Fruit fly (Drosophila melanogaster) whole organism, embryonic: ENCODE results near the gene CG10486.
A peak's percentile ranks its signal among the peaks of the same experiment; 100 is the strongest.

Experiments
- Ada2b ChIP-seq: fragments of 200-800 bp; sonication (Bioruptor generic); IDR thresholded peaks from 2 replicates; pipeline ENCODE4 v1.3.6; 2022; ENCODE audit warnings: missing biosample characterization, missing genetic modification characterization
- Asciz ChIP-seq: fragments of 200-800 bp; sonication (Bioruptor generic); optimal IDR thresholded peaks from 2 replicates; lab custom pipeline; 2017; ENCODE audit warnings: missing biosample characterization, mild to moderate bottlenecking, missing genetic modification characterization, missing genetic modification reagents
- Atf3 ChIP-seq: fragments of 200-800 bp; sonication (Bioruptor generic); optimal IDR thresholded peaks from 3 replicates; lab custom pipeline; 2016; ENCODE audit warnings: missing biosample characterization, missing genetic modification characterization
- CG11247 ChIP-seq: fragments of 200-800 bp; sonication (Bioruptor generic); IDR thresholded peaks from 2 replicates; pipeline ENCODE4 v1.3.6; 2022; ENCODE audit warnings: missing biosample characterization, missing genetic modification characterization
- CG11560 ChIP-seq: fragments of 200-800 bp; sonication (Bioruptor generic); IDR thresholded peaks from 3 replicates; pipeline ENCODE4 v1.3.6; 2022; ENCODE audit warnings: missing biosample characterization, missing genetic modification characterization
- CG13296 ChIP-seq: fragments of 200-800 bp; sonication (Bioruptor generic); optimal IDR thresholded peaks from 3 replicates; lab custom pipeline; 2018; ENCODE audit warnings: missing biosample characterization, mild to moderate bottlenecking, missing genetic modification characterization
- CG14710 ChIP-seq: fragments of 200-800 bp; sonication (Bioruptor generic); optimal IDR thresholded peaks from 3 replicates; lab custom pipeline; 2019; ENCODE audit warnings: missing biosample characterization, mild to moderate bottlenecking, missing genetic modification characterization, moderate library complexity
- CG1602 ChIP-seq: fragments of 200-800 bp; sonication (Bioruptor generic); optimal IDR thresholded peaks from 3 replicates; lab custom pipeline; 2016; ENCODE audit warnings: missing biosample characterization, missing genetic modification characterization
- CG1647 ChIP-seq: fragments of 200-800 bp; sonication (Bioruptor generic); optimal IDR thresholded peaks from 3 replicates; lab custom pipeline; 2016; ENCODE audit warnings: missing biosample characterization, missing genetic modification characterization
- CG17186 ChIP-seq: fragments of 200-800 bp; sonication (Bioruptor generic); optimal IDR thresholded peaks from 3 replicates; lab custom pipeline; 2017; ENCODE audit warnings: missing biosample characterization, missing genetic modification reagents, missing genetic modification characterization
- CG1792 ChIP-seq: fragments of 200-800 bp; sonication (Bioruptor generic); optimal IDR thresholded peaks from 2 replicates; lab custom pipeline; 2016; ENCODE audit warnings: missing biosample characterization, missing genetic modification characterization
- CG18599 ChIP-seq: fragments of 200-800 bp; sonication (Bioruptor generic); optimal IDR thresholded peaks from 3 replicates; lab custom pipeline; 2017; ENCODE audit warnings: missing biosample characterization, missing genetic modification characterization, mild to moderate bottlenecking, moderate library complexity, missing genetic modification reagents
- CG2199 ChIP-seq: fragments of 200-800 bp; sonication (Bioruptor generic); IDR thresholded peaks from 3 replicates; pipeline ENCODE4 v1.3.6; 2022; ENCODE audit warnings: missing biosample characterization, missing genetic modification characterization
- CG2889 ChIP-seq: fragments of 200-800 bp; sonication (Bioruptor generic); IDR thresholded peaks from 3 replicates; pipeline ENCODE4 v1.3.6; 2022; ENCODE audit warnings: missing biosample characterization, missing genetic modification characterization
- CG3065 ChIP-seq: fragments of 200-800 bp; sonication (Bioruptor generic); optimal IDR thresholded peaks from 2 replicates; lab custom pipeline; 2016; ENCODE audit warnings: missing biosample characterization, missing genetic modification characterization
- CG31365 ChIP-seq: fragments of 200-800 bp; sonication (Bioruptor generic); optimal IDR thresholded peaks from 2 replicates; lab custom pipeline; 2018; ENCODE audit warnings: missing biosample characterization, mild to moderate bottlenecking, missing genetic modification characterization
- CG3726 ChIP-seq: fragments of 200-800 bp; sonication (Bioruptor generic); IDR thresholded peaks from 3 replicates; pipeline ENCODE4, ENCODE4 v1.3.6; 2022; ENCODE audit warnings: missing biosample characterization, missing genetic modification characterization
- CG3847 ChIP-seq: fragments of 200-800 bp; sonication (Bioruptor generic); IDR thresholded peaks from 2 replicates; pipeline ENCODE4 v1.3.6; 2022; ENCODE audit warnings: missing biosample characterization, missing genetic modification characterization
- CG4617 ChIP-seq: fragments of 200-800 bp; sonication (Bioruptor generic); optimal IDR thresholded peaks from 3 replicates; lab custom pipeline; 2016; ENCODE audit warnings: missing biosample characterization, missing genetic modification characterization, borderline replicate concordance
- CG4820 ChIP-seq: fragments of 200-800 bp; sonication (Bioruptor generic); optimal IDR thresholded peaks from 3 replicates; lab custom pipeline; 2016; ENCODE audit warnings: missing biosample characterization, missing genetic modification characterization
- CG7271 ChIP-seq: fragments of 200-800 bp; sonication (Bioruptor generic); optimal IDR thresholded peaks from 2 replicates; lab custom pipeline; 2018; ENCODE audit warnings: missing biosample characterization, mild to moderate bottlenecking, missing genetic modification characterization, moderate library complexity
- CG7745 ChIP-seq: fragments of 200-800 bp; sonication (Bioruptor generic); optimal IDR thresholded peaks from 2 replicates; lab custom pipeline; 2018; ENCODE audit warnings: missing biosample characterization, mild to moderate bottlenecking, missing genetic modification characterization, moderate library complexity
- CG9817 ChIP-seq: fragments of 200-800 bp; sonication (Bioruptor generic); optimal IDR thresholded peaks from 2 replicates; lab custom pipeline; 2018; ENCODE audit warnings: missing biosample characterization, mild to moderate bottlenecking, missing genetic modification characterization, moderate library complexity
- Fer3 ChIP-seq: fragments of 200-800 bp; sonication (Bioruptor generic); optimal IDR thresholded peaks from 2 replicates; lab custom pipeline; 2018; ENCODE audit warnings: missing biosample characterization, mild to moderate bottlenecking, missing genetic modification characterization, moderate library complexity
- Gug ChIP-seq: fragments of 200-800 bp; sonication (Bioruptor generic); IDR thresholded peaks from 4 replicates; pipeline ENCODE4 v1.3.6; 2022; ENCODE audit warnings: missing biosample characterization, missing genetic modification characterization
- HLH4C ChIP-seq: fragments of 200-800 bp; sonication (Bioruptor generic); IDR thresholded peaks from 3 replicates; pipeline ENCODE4 v1.3.6; 2022; ENCODE audit warnings: missing biosample characterization, missing genetic modification characterization; ENCODE audit not compliant: partially characterized antibody
- Mad ChIP-seq: fragments of 200-800 bp; sonication (Bioruptor generic); optimal IDR thresholded peaks from 2 replicates; lab custom pipeline; 2016; ENCODE audit warnings: missing biosample characterization, missing genetic modification characterization
- Mes4 ChIP-seq: fragments of 200-800 bp; sonication (Bioruptor generic); optimal IDR thresholded peaks from 2 replicates; lab custom pipeline; 2016; ENCODE audit warnings: missing biosample characterization, missing genetic modification characterization
- NC2α ChIP-seq: fragments of 200-800 bp; sonication (Bioruptor generic); optimal IDR thresholded peaks from 2 replicates; lab custom pipeline; 2016; ENCODE audit warnings: missing biosample characterization, missing genetic modification characterization
- Pdp1 ChIP-seq, 2 experiments: fragments of 200-800 bp; sonication (Bioruptor generic); optimal IDR thresholded peaks; 3 replicates each; lab custom pipeline; 2016; ENCODE audit warnings: missing biosample characterization in 2 of 2, missing genetic modification characterization in 2 of 2, mild to moderate bottlenecking in 1 of 2, moderate library complexity in 1 of 2
- Ptx1 ChIP-seq: fragments of 200-800 bp; sonication (Bioruptor generic); IDR thresholded peaks from 2 replicates; pipeline ENCODE4 v1.3.6; 2022; ENCODE audit warnings: missing biosample characterization, missing genetic modification characterization
- Rfx ChIP-seq: fragments of 200-800 bp; sonication (Bioruptor generic); IDR thresholded peaks from 2 replicates; pipeline ENCODE4 v1.3.6; 2022; ENCODE audit warnings: missing biosample characterization, missing genetic modification characterization
- Six4 ChIP-seq: fragments of 200-800 bp; sonication (Bioruptor generic); optimal IDR thresholded peaks from 2 replicates; lab custom pipeline; 2016; ENCODE audit warnings: missing biosample characterization, missing genetic modification characterization
- ab ChIP-seq: fragments of 200-800 bp; sonication (Bioruptor generic); optimal IDR thresholded peaks from 2 replicates; lab custom pipeline; 2016; ENCODE audit warnings: missing biosample characterization, missing genetic modification characterization
- al ChIP-seq: fragments of 200-800 bp; sonication (Bioruptor generic); IDR thresholded peaks from 2 replicates; pipeline ENCODE4 v1.3.6; 2022; ENCODE audit warnings: missing biosample characterization, missing genetic modification characterization
- dati ChIP-seq: fragments of 200-800 bp; sonication (Bioruptor generic); IDR thresholded peaks from 2 replicates; pipeline ENCODE4 v1.3.6; 2022; ENCODE audit warnings: missing biosample characterization, missing genetic modification characterization
- dysf ChIP-seq: fragments of 200-800 bp; sonication (Bioruptor generic); IDR thresholded peaks from 3 replicates; pipeline ENCODE4 v1.3.6; 2022; ENCODE audit warnings: missing biosample characterization, missing genetic modification characterization
- fd3F ChIP-seq: fragments of 200-800 bp; sonication (Bioruptor generic); optimal IDR thresholded peaks from 2 replicates; lab custom pipeline; 2018; ENCODE audit warnings: missing biosample characterization, mild to moderate bottlenecking, missing genetic modification characterization, moderate library complexity
- gcm2 ChIP-seq: fragments of 200-800 bp; sonication (Bioruptor generic); optimal IDR thresholded peaks from 2 replicates; lab custom pipeline; 2016; ENCODE audit warnings: missing biosample characterization, missing genetic modification characterization
- jumu ChIP-seq: fragments of 200-800 bp; sonication (Bioruptor generic); optimal IDR thresholded peaks from 3 replicates; lab custom pipeline; 2016; ENCODE audit warnings: missing biosample characterization, missing genetic modification characterization
- phol ChIP-seq: fragments of 200-800 bp; sonication (Bioruptor generic); optimal IDR thresholded peaks from 3 replicates; lab custom pipeline; 2018; ENCODE audit warnings: missing biosample characterization, mild to moderate bottlenecking, missing genetic modification characterization, moderate library complexity
- rib ChIP-seq: fragments of 200-800 bp; sonication (Bioruptor generic); IDR thresholded peaks from 2 replicates; pipeline ENCODE4 v1.3.6; 2022; ENCODE audit warnings: missing biosample characterization, missing genetic modification characterization
- sc ChIP-seq, 3 experiments: fragments of >200 bp in 2 of 3; fragments of 200-800 bp in 1 of 3; sonication (Bioruptor generic) in 1 of 3; optimal IDR thresholded peaks; 2 replicates in 2 of 3; 3 replicates in 1 of 3; lab custom pipeline; 2017; ENCODE audit warnings: mild to moderate bottlenecking in 1 of 3, missing biosample characterization in 1 of 3, missing genetic modification characterization in 1 of 3, missing genetic modification reagents in 1 of 3
- sens ChIP-seq: fragments of 200-800 bp; sonication (Bioruptor generic); peaks from one replicate; lab custom pipeline; 2016; ENCODE audit warnings: missing biosample characterization, missing genetic modification characterization
- seq ChIP-seq: fragments of 200-800 bp; sonication (Bioruptor generic); IDR thresholded peaks from 2 replicates; pipeline ENCODE4 v1.3.6; 2022; ENCODE audit warnings: missing biosample characterization, missing genetic modification characterization
- tin ChIP-seq: fragments of 200-800 bp; sonication (Bioruptor generic); optimal IDR thresholded peaks from 3 replicates; lab custom pipeline; 2016; ENCODE audit warnings: missing biosample characterization, missing genetic modification characterization
- toy ChIP-seq: fragments of 200-800 bp; sonication (Bioruptor generic); IDR thresholded peaks from 2 replicates; pipeline ENCODE4 v1.3.6; 2022; ENCODE audit warnings: missing biosample characterization, missing genetic modification characterization
- usp ChIP-seq: fragments of >200 bp; optimal IDR thresholded peaks from 2 replicates; lab custom pipeline; 2017; ENCODE audit warnings: missing biosample characterization, missing genetic modification characterization
- vvl ChIP-seq: fragments of 200-800 bp; sonication (Bioruptor generic); IDR thresholded peaks from 2 replicates; pipeline ENCODE4 v1.3.6; 2022; ENCODE audit warnings: missing biosample characterization, missing genetic modification characterization

CG10486 gene

DNA sequence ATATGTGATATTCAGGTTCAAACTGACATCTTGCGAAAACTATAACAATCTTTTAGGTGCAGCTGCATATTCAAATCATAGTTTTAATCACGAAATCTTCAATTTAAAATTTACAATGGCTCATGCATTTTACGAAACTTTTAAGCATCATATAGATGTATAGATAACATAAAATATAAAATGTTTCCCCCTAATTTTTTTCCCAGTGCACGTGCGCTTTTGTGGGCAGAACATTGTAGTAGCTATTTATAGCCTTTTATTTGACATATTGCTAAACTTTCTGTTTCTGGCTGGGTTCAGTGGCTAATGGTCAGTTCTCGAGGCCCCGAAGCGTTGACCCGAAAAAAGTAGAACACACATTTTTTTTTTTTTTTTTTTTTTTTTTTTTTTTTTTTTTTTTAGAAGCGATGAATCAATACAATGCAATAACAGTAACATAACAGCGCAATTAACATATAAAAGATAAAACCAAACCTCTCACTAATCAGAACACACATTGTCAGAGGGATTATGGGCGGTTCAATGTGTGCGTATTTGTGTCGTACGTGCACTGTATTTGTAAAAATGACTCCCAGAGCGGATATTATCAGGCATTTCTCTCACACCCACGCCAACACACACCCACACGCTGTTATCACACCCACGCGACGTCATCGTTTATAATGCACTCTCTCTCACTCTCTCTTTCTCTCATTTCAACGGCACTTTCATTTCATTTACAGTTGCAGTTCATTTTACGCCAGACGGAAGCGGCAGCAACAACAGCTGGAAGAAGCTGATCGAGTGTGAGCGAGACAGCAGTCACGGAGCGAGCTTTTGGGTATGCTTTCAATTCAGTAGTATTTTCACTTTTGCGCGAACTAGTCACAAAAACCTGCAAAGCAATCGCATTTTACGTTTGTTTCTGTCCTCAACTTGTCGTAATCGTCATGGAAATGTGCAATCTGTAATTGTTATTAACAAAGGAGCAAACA lies 19.8 kb upstream of the CG10486 start (continued):
- TF ChIP-seq Atf3 (GFP tag; lab: Kevin White, UChicago), result no peak
- TF ChIP-seq Fer3, result peak; percentile 5
- no peak for TF ChIP-seq NC2α
- no peak for TF ChIP-seq CG11560 (tag; lab: Robert Waterston, UW)
- no peak for TF ChIP-seq CG4617 (GFP tag; lab: Kevin White, UChicago)
- TF ChIP-seq CG3726 (GFP tag; lab: Robert Waterston, UW), result no peak
- no peak for TF ChIP-seq CG17186 (GFP tag; lab: Kevin White, UChicago)
- TF ChIP-seq CG9817 (tag; lab: Kevin White, UChicago), result peak; percentile 2
- TF ChIP-seq seq (GFP tag; lab: Robert Waterston, UW), result 0 out of 2 replicates have a peak, but pooled peaks have one; percentile 38
- TF ChIP-seq tin, result no peak
- no peak for TF ChIP-seq dati (GFP tag; lab: Robert Waterston, UW)
- TF ChIP-seq Ptx1 (GFP tag; lab: Robert Waterston, UW), result no peak; the same call in none of the 2 replicates
- no peak for TF ChIP-seq CG13296 (GFP tag; lab: Kevin White, UChicago)
- peak; percentile 52; the same call in 2 of the 3 replicates for TF ChIP-seq dysf
- TF ChIP-seq sens (GFP tag; lab: Kevin White, UChicago), result peak; percentile 85
- TF ChIP-seq gcm2 (GFP tag; lab: Kevin White, UChicago), result no peak
- TF ChIP-seq fd3F (GFP tag; lab: Kevin White, UChicago), result peak; percentile 27
- TF ChIP-seq jumu (GFP tag; lab: Kevin White, UChicago), result no peak
- peak; percentile 51 for TF ChIP-seq Rfx (GFP tag; lab: Robert Waterston, UW)
- no peak for TF ChIP-seq HLH4C (GFP tag; lab: Robert Waterston, UW)
- 0 out of 2 replicates have a peak, but pooled peaks have one; percentile 10 for TF ChIP-seq Ada2b (GFP tag; lab: Robert Waterston, UW)
- no peak for TF ChIP-seq Asciz (GFP tag; lab: Kevin White, UChicago)
- TF ChIP-seq CG2889 (GFP tag; lab: Robert Waterston, UW), result no peak
- no peak for TF ChIP-seq CG1792 (GFP tag; lab: Kevin White, UChicago)
- TF ChIP-seq CG7745 (tag; lab: Kevin White, UChicago), result no peak
- TF ChIP-seq al (GFP tag; lab: Robert Waterston, UW), result no peak
- peak; percentile 33 for TF ChIP-seq phol
- TF ChIP-seq Pdp1 (GFP tag; optimal IDR thresholded peaks at IDR 0.05; lab: Kevin White, UChicago), result peak; percentile 19 to 34
- TF ChIP-seq CG3065 (GFP tag; lab: Kevin White, UChicago), result no peak
- peak; percentile 23 for TF ChIP-seq Mes4 (GFP tag; lab: Kevin White, UChicago)
- TF ChIP-seq CG1602 (GFP tag; lab: Kevin White, UChicago), result peak; percentile 30
- TF ChIP-seq CG2199 (GFP tag; lab: Robert Waterston, UW), result no peak
- no peak for TF ChIP-seq CG14710 (tag; lab: Kevin White, UChicago)
- TF ChIP-seq Mad (GFP tag; lab: Kevin White, UChicago), result peak; percentile 20
- peak; percentile 22; the same call in 1 of the 2 replicates for TF ChIP-seq vvl (GFP tag; lab: Robert Waterston, UW)
- no peak for TF ChIP-seq usp
- no peak for TF ChIP-seq Gug (GFP tag; lab: Robert Waterston, UW)
- no peak for TF ChIP-seq toy
- no peak for TF ChIP-seq CG7271
- TF ChIP-seq CG4820 (GFP tag; lab: Kevin White, UChicago), result no peak
- no peak for TF ChIP-seq CG11247 (GFP tag; lab: Robert Waterston, UW)
- TF ChIP-seq CG3847 (GFP tag; lab: Robert Waterston, UW), result peak; percentile 36; the same call in 1 of the 2 replicates
- no peak for TF ChIP-seq sc (optimal IDR thresholded peaks at IDR 0.05; lab: Kevin White, UChicago)
- peak; percentile 36 for TF ChIP-seq sc (GFP tag; optimal IDR thresholded peaks at IDR 0.05; lab: Kevin White, UChicago)
- TF ChIP-seq rib (GFP tag; lab: Robert Waterston, UW), result no peak
- TF ChIP-seq ab (GFP tag; lab: Kevin White, UChicago), result no peak
- no peak for TF ChIP-seq CG1647 (GFP tag; lab: Kevin White, UChicago)
- peak; percentile 28 for TF ChIP-seq Six4 (GFP tag; lab: Kevin White, UChicago)
- no peak for TF ChIP-seq CG31365
- TF ChIP-seq CG18599 (GFP tag; lab: Kevin White, UChicago), result no peak
